Worm (Caenorhabditis elegans) whole organism, L1 larva: Measurements from ENCODE around the gene col-95.
A peak's percentile ranks its signal among the peaks of the same experiment; 100 is the strongest.

Source experiments
- C34B4.2 ChIP-seq: sonication (generic microtip); optimal IDR thresholded peaks from 2 replicates; lab custom pipeline; 2017; ENCODE audit warnings: mild to moderate bottlenecking, missing genetic modification characterization, missing compliant biosample characterization
- Y116A8C.19 ChIP-seq: sonication (generic microtip); optimal IDR thresholded peaks from 2 replicates; lab custom pipeline; 2016; ENCODE audit warnings: missing compliant biosample characterization, missing genetic modification characterization, borderline replicate concordance
- aha-1 ChIP-seq: fragments of 150-350 bp; optimal IDR thresholded peaks from 2 replicates; lab custom pipeline; 2014; ENCODE audit warnings: missing biosample characterization, missing genetic modification characterization
- blmp-1 ChIP-seq: fragments of 150-350 bp; optimal IDR thresholded peaks from 2 replicates; lab custom pipeline; 2014; ENCODE audit warnings: missing biosample characterization, missing genetic modification characterization
- ceh-63 ChIP-seq: fragments of 200-800 bp; sonication (Bioruptor generic); optimal IDR thresholded peaks from 2 replicates; lab custom pipeline; 2018; ENCODE audit warnings: mild to moderate bottlenecking, missing genetic modification characterization, missing compliant biosample characterization
- dsc-1 ChIP-seq: sonication (generic microtip); optimal IDR thresholded peaks from 2 replicates; lab custom pipeline; 2016; ENCODE audit warnings: mild to moderate bottlenecking, missing genetic modification characterization, missing compliant biosample characterization
- efl-1 ChIP-seq, 4 experiments: fragments of 150-350 bp; optimal IDR thresholded peaks in 3 of 4; peaks in 1 of 4; 1 replicate in 1 of 4; 2 replicates in 3 of 4; lab custom pipeline; 2014; ENCODE audit warnings: missing biosample characterization in 2 of 4, missing genetic modification characterization in 2 of 4, missing genetic modification reagents in 2 of 4
- efl-3 ChIP-seq: fragments of 200-800 bp; sonication (Bioruptor generic); optimal IDR thresholded peaks from 2 replicates; lab custom pipeline; 2018; ENCODE audit warnings: mild to moderate bottlenecking, missing genetic modification characterization, missing compliant biosample characterization
- egl-13 ChIP-seq: sonication (generic microtip); optimal IDR thresholded peaks from 2 replicates; lab custom pipeline; 2016; ENCODE audit warnings: missing genotype, missing genetic modification reagents, missing genetic modification characterization, missing compliant biosample characterization
- egl-27 ChIP-seq, 2 experiments: fragments of 150-350 bp in 1 of 2; sonication (generic microtip); optimal IDR thresholded peaks; 3 replicates each; lab custom pipeline; 2017 to 2018; ENCODE audit warnings: missing biosample characterization in 2 of 2, missing genetic modification characterization in 2 of 2, missing genetic modification reagents in 2 of 2
- fkh-8 ChIP-seq: sonication (generic microtip); optimal IDR thresholded peaks from 2 replicates; lab custom pipeline; 2016; ENCODE audit warnings: mild to moderate bottlenecking, missing genetic modification characterization, missing compliant biosample characterization
- fos-1 ChIP-seq: fragments of 150-350 bp; optimal IDR thresholded peaks from 2 replicates; lab custom pipeline; 2014; ENCODE audit warnings: missing biosample characterization, missing genetic modification characterization
- hpl-2 ChIP-seq: fragments of 150-350 bp; optimal IDR thresholded peaks from 2 replicates; lab custom pipeline; 2014; ENCODE audit warnings: missing biosample characterization, missing genetic modification reagents, missing genetic modification characterization
- isw-1 ChIP-seq: fragments of 200-800 bp; sonication (Bioruptor generic); IDR thresholded peaks from 2 replicates; pipeline ENCODE4 v1.3.6; 2022; ENCODE audit warnings: missing genetic modification characterization, missing compliant biosample characterization
- lin-35 ChIP-seq, 2 experiments: fragments of 150-350 bp; optimal IDR thresholded peaks; 2 replicates each; lab custom pipeline; 2014; ENCODE audit warnings: missing biosample characterization in 2 of 2, missing genetic modification characterization in 2 of 2, missing genetic modification reagents in 2 of 2
- lin-39 ChIP-seq: fragments of 150-350 bp; optimal IDR thresholded peaks from 2 replicates; lab custom pipeline; 2014; ENCODE audit warnings: missing biosample characterization, missing genetic modification reagents, missing genetic modification characterization
- lir-3 ChIP-seq: sonication (generic microtip); optimal IDR thresholded peaks from 2 replicates; lab custom pipeline; 2016; ENCODE audit warnings: mild to moderate bottlenecking, missing genetic modification characterization, moderate library complexity, missing compliant biosample characterization; ENCODE audit not compliant: poor library complexity
- lsy-2 ChIP-seq, 2 experiments: fragments of 150-350 bp; optimal IDR thresholded peaks; 2 replicates each; lab custom pipeline; 2014; ENCODE audit warnings: missing biosample characterization in 2 of 2, missing genetic modification characterization in 2 of 2
- mdl-1 ChIP-seq, 2 experiments: fragments of 150-350 bp; optimal IDR thresholded peaks; 2 replicates each; lab custom pipeline; 2014 to 2017; ENCODE audit warnings: missing biosample characterization in 2 of 2, missing genetic modification characterization in 2 of 2, inconsistent platforms in 1 of 2
- mep-1 ChIP-seq: fragments of 150-350 bp; optimal IDR thresholded peaks from 2 replicates; lab custom pipeline; 2014; ENCODE audit warnings: missing biosample characterization, missing genetic modification characterization
- nhr-20 ChIP-seq: sonication (generic microtip); optimal IDR thresholded peaks from 2 replicates; lab custom pipeline; 2016; ENCODE audit warnings: mild to moderate bottlenecking, missing genetic modification characterization, missing compliant biosample characterization
- nhr-47 ChIP-seq: sonication (generic microtip); optimal IDR thresholded peaks from 2 replicates; lab custom pipeline; 2016; ENCODE audit warnings: mild to moderate bottlenecking, missing genetic modification characterization, moderate library complexity, missing compliant biosample characterization
- nhr-71 ChIP-seq: sonication (generic microtip); optimal IDR thresholded peaks from 2 replicates; lab custom pipeline; 2016; ENCODE audit warnings: mild to moderate bottlenecking, missing genetic modification characterization, moderate library complexity, missing compliant biosample characterization
- nhr-77 ChIP-seq: fragments of 150-350 bp; optimal IDR thresholded peaks from 2 replicates; lab custom pipeline; 2014; ENCODE audit warnings: missing biosample characterization, missing genetic modification characterization
- nhr-84 ChIP-seq: sonication (generic microtip); optimal IDR thresholded peaks from 2 replicates; lab custom pipeline; 2017; ENCODE audit warnings: missing biosample characterization, missing genetic modification characterization
- nhr-85 ChIP-seq: sonication (generic microtip); peaks from one replicate; lab custom pipeline; 2016; ENCODE audit warnings: missing genetic modification characterization, inconsistent platforms, missing compliant biosample characterization
- pqm-1 ChIP-seq: sonication (generic microtip); optimal IDR thresholded peaks from 3 replicates; lab custom pipeline; 2017; ENCODE audit warnings: missing biosample characterization, missing genetic modification characterization
- rnt-1 ChIP-seq: sonication (generic microtip); optimal IDR thresholded peaks from 2 replicates; lab custom pipeline; 2016; ENCODE audit warnings: mild to moderate bottlenecking, missing genetic modification characterization, moderate library complexity, missing compliant biosample characterization
- skn-1 ChIP-seq: fragments of 150-350 bp; optimal IDR thresholded peaks from 2 replicates; lab custom pipeline; 2014; ENCODE audit warnings: missing biosample characterization, missing genetic modification characterization
- sptf-1 ChIP-seq: fragments of 150-350 bp; optimal IDR thresholded peaks from 2 replicates; lab custom pipeline; 2014; ENCODE audit warnings: missing biosample characterization, missing genetic modification characterization
- swsn-7 ChIP-seq: sonication (generic microtip); optimal IDR thresholded peaks from 2 replicates; lab custom pipeline; 2016; ENCODE audit warnings: missing genetic modification characterization, missing compliant biosample characterization
- tlp-1 ChIP-seq: fragments of 150-350 bp; optimal IDR thresholded peaks from 2 replicates; lab custom pipeline; 2014; ENCODE audit warnings: missing biosample characterization, missing genetic modification characterization
- unc-130 ChIP-seq: fragments of 150-350 bp; optimal IDR thresholded peaks from 2 replicates; lab custom pipeline; 2017; ENCODE audit warnings: missing biosample characterization, missing genetic modification characterization, inconsistent platforms
- unc-62 ChIP-seq: fragments of 150-350 bp; optimal IDR thresholded peaks from 2 replicates; lab custom pipeline; 2014; ENCODE audit warnings: missing biosample characterization, missing genetic modification reagents, missing genetic modification characterization
- vab-15 ChIP-seq: sonication (generic microtip); optimal IDR thresholded peaks from 2 replicates; lab custom pipeline; 2017; ENCODE audit warnings: missing genotype, mild to moderate bottlenecking, missing genetic modification characterization, missing compliant biosample characterization
- zag-1 ChIP-seq: fragments of 150-350 bp; optimal IDR thresholded peaks from 2 replicates; lab custom pipeline; 2014; ENCODE audit warnings: missing biosample characterization, missing genetic modification characterization
- ztf-11 ChIP-seq, 2 experiments: sonication (generic microtip); optimal IDR thresholded peaks; 2 replicates each; lab custom pipeline; 2016 to 2017; ENCODE audit warnings: missing genetic modification characterization in 2 of 2, missing biosample characterization in 1 of 2, missing compliant biosample characterization in 1 of 2

Gene col-95

DNA sequence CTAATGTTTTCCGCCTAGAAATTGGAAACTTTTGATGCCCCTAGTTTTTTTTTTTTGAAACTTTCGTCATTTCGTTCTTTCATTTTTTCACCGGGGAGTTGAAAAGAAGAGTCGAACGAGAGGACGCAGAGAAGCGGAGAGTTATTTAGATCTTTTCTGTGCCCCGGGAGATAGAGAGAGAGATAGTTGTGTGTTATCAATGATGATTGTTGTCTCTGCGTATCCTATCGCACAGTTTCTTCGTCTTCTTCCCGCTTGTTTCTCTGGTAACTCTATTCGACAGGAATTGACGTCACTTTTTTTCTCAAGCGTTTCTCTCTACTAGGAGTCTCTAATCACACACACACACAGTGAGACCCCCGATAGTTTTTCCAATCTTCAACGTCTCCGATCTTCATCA, 14.5 kb upstream of the col-95 start (continued):
- TF ChIP-seq fos-1 (no peak), nhr-20 (tag; lab: Kevin White, UChicago) (peak; percentile 77), nhr-85 (peak; percentile 91), unc-130 (tag; lab: Kevin White, UChicago) (peak; percentile 67), egl-13 (tag; lab: Kevin White, UChicago) (no peak), nhr-47 (peak; percentile 54), lin-39 (tag; lab: Kevin White, UChicago) (no peak), lsy-2 (tag; optimal IDR thresholded peaks at IDR 0.05; lab: Kevin White, UChicago) (peak; percentile 8 to 79), vab-15 (tag; lab: Kevin White, UChicago) (no peak), dsc-1 (tag; lab: Kevin White, UChicago) (no peak), swsn-7 (tag; lab: Kevin White, UChicago) (peak; percentile 26), rnt-1 (tag; lab: Kevin White, UChicago) (peak; percentile 27), Y116A8C.19 (no peak), nhr-77 (tag; lab: Kevin White, UChicago) (peak; percentile 65), pqm-1 (peak; percentile 88), blmp-1 (peak; percentile 73), nhr-84 (no peak), aha-1 (tag; lab: Kevin White, UChicago) (no peak), lin-35 (GFP tag; optimal IDR thresholded peaks at IDR 0.05; lab: Kevin White, UChicago) (peak in 1 of 2 experiments; percentile 80), skn-1 (tag; lab: Kevin White, UChicago) (peak; percentile 45), tlp-1 (tag; lab: Kevin White, UChicago) (no peak), ztf-11 (tag; optimal IDR thresholded peaks at IDR 0.05; lab: Kevin White, UChicago) (no peak), mdl-1 (tag; optimal IDR thresholded peaks at IDR 0.05; lab: Kevin White, UChicago) (peak in 1 of 2 experiments; percentile 35), C34B4.2 (tag; lab: Kevin White, UChicago) (no peak), unc-62 (GFP tag; lab: Kevin White, UChicago) (no peak), isw-1 (GFP tag; lab: Robert Waterston, UW) (no peak), sptf-1 (tag; lab: Kevin White, UChicago) (no peak), efl-1 (optimal IDR thresholded peaks at IDR 0.05; lab: Kevin White, UChicago) (peak; percentile 29 to 41), efl-1 (GFP tag; optimal IDR thresholded peaks at IDR 0.05 in 1 of 2; lab: Kevin White, UChicago) (peak; percentile 18 to 94), efl-3 (no peak), hpl-2 (no peak), ceh-63 (GFP tag; lab: Kevin White, UChicago) (no peak)

DNA sequence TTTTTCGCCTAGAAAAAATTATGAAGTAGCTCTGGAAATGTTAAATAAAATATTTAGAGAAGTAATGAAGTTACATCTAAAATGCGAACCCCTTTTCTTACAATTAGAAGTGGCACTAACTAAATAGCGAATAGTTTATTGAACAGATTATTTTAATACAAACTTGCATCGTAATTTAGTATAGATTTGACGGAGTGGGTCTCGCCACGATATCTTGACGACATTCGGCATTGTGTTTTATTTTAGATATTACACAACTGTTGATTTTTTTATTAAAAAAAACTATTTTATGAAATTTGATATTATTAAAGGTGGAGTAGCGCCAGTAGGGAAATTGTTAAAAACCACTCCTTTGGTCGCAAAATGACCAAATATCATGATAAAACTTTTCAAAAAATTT, 13.9 kb upstream of the col-95 start:
- TF ChIP-seq blmp-1 = no peak
- TF ChIP-seq lir-3 (tag; lab: Kevin White, UChicago) = no peak
- no peak for TF ChIP-seq zag-1 (tag; lab: Kevin White, UChicago)
- TF ChIP-seq nhr-84 = no peak
- TF ChIP-seq fos-1 = no peak
- TF ChIP-seq egl-27 (tag; optimal IDR thresholded peaks at IDR 0.05; lab: Kevin White, UChicago) = no peak

DNA sequence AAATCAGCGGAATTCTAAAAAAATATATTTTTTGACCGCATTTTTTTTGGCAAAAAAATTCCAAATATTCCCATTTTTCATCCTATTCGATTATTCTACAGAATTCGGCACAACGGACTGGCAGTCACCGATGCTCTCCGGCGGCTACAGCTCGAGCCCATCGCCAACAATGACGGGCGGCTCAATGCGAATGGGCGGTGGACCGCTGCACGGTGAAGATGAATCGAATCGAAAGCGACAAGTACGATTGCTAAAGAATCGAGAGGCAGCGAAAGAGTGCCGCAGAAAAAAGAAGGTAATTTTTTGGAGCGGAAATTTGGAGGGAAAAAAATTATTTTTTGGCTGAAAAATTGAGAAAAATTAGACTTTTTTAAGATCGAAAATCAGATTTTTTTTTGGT, 11.4 kb upstream of the col-95 start:
- TF ChIP-seq fkh-8 (peak; percentile 10), nhr-85 (peak; percentile 48), skn-1 (tag; lab: Kevin White, UChicago) (no peak)

DNA sequence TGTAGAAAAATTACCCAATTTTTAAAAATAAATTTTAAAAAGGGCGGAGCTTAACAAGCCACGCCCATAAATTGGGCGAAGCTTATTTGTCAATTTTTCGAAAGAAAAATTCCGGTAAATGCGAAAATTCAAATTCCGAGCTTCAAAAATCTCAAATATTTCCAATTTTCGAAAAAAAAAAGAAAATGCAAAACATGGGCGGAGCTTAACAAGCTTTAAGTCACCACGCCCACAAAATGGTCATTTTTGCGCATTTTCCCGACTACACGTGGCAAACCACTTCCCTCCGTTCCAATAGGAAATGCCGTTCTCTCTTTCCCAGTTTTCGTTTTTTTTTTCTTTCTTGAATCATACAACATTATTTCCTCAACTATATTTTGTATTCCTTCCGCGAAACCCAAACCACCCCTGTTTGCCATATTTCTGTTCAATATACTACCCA, 9.3 kb upstream of the col-95 start:
- TF ChIP-seq efl-1 (optimal IDR thresholded peaks at IDR 0.05; lab: Kevin White, UChicago) = no peak
- TF ChIP-seq efl-1 (GFP tag; optimal IDR thresholded peaks at IDR 0.05 in 1 of 2; lab: Kevin White, UChicago) = peak in 1 of 2 experiments; percentile 53
- TF ChIP-seq nhr-71 (tag; lab: Kevin White, UChicago) = peak; percentile 12
- TF ChIP-seq mep-1 = no peak
- TF ChIP-seq, all 84 proteins: peak for 2
